Worm (Caenorhabditis elegans) whole organism, L1 larva: ENCODE measurements around the gene ttn-1.
A peak's percentile ranks its signal among the peaks of the same experiment; 100 is the strongest.

Experiments used
- aha-1 ChIP-seq: fragments of 150-350 bp; optimal IDR thresholded peaks from 2 replicates; lab custom pipeline; 2014; ENCODE audit warnings: missing biosample characterization, missing genetic modification characterization
- aly-2 ChIP-seq: fragments of 150-350 bp; optimal IDR thresholded peaks from 2 replicates; lab custom pipeline; 2014; ENCODE audit warnings: missing biosample characterization, missing genetic modification characterization
- ceh-82 ChIP-seq, 3 experiments: fragments of 150-350 bp in 1 of 3; sonication (generic microtip) in 2 of 3; optimal IDR thresholded peaks; 2 replicates each; lab custom pipeline; 2014 to 2017; ENCODE audit warnings: missing biosample characterization in 3 of 3, missing genetic modification characterization in 3 of 3
- dpl-1 ChIP-seq, 3 experiments: fragments of 150-350 bp in 2 of 3; sonication (generic microtip) in 1 of 3; optimal IDR thresholded peaks; 2 replicates each; lab custom pipeline; 2014 to 2017; ENCODE audit warnings: missing biosample characterization in 3 of 3, missing genetic modification characterization in 3 of 3, missing genetic modification reagents in 3 of 3
- efl-1 ChIP-seq, 4 experiments: fragments of 150-350 bp; optimal IDR thresholded peaks in 3 of 4; peaks in 1 of 4; 1 replicate in 1 of 4; 2 replicates in 3 of 4; lab custom pipeline; 2014; ENCODE audit warnings: missing biosample characterization in 2 of 4, missing genetic modification characterization in 2 of 4, missing genetic modification reagents in 2 of 4
- egl-27 ChIP-seq, 2 experiments: fragments of 150-350 bp in 1 of 2; sonication (generic microtip); optimal IDR thresholded peaks; 3 replicates each; lab custom pipeline; 2017 to 2018; ENCODE audit warnings: missing biosample characterization in 2 of 2, missing genetic modification characterization in 2 of 2, missing genetic modification reagents in 2 of 2
- elt-3 ChIP-seq, 6 experiments: fragments of 150-350 bp in 1 of 6; sonication (generic microtip); optimal IDR thresholded peaks; 2 replicates each; lab custom pipeline; 2017 to 2018; ENCODE audit warnings: missing biosample characterization in 6 of 6, missing genetic modification characterization in 6 of 6, inconsistent platforms in 1 of 6
- fkh-10 ChIP-seq: sonication (generic microtip); optimal IDR thresholded peaks from 2 replicates; lab custom pipeline; 2017; ENCODE audit warnings: missing biosample characterization, missing genetic modification reagents, missing genetic modification characterization
- jun-1 ChIP-seq: fragments of 150-350 bp; optimal IDR thresholded peaks from 2 replicates; lab custom pipeline; 2014; ENCODE audit warnings: missing biosample characterization, missing genetic modification reagents, missing genetic modification characterization
- lsy-2 ChIP-seq, 2 experiments: fragments of 150-350 bp; optimal IDR thresholded peaks; 2 replicates each; lab custom pipeline; 2014; ENCODE audit warnings: missing biosample characterization in 2 of 2, missing genetic modification characterization in 2 of 2
- nhr-77 ChIP-seq: fragments of 150-350 bp; optimal IDR thresholded peaks from 2 replicates; lab custom pipeline; 2014; ENCODE audit warnings: missing biosample characterization, missing genetic modification characterization
- nhr-85 ChIP-seq: sonication (generic microtip); peaks from one replicate; lab custom pipeline; 2016; ENCODE audit warnings: missing genetic modification characterization, inconsistent platforms, missing compliant biosample characterization
- snpc-4 ChIP-seq: fragments of 150-350 bp; optimal IDR thresholded peaks from 2 replicates; lab custom pipeline; 2014; ENCODE audit warnings: missing biosample characterization, missing genetic modification characterization
- unc-62 ChIP-seq: fragments of 150-350 bp; optimal IDR thresholded peaks from 2 replicates; lab custom pipeline; 2014; ENCODE audit warnings: missing biosample characterization, missing genetic modification reagents, missing genetic modification characterization

- TF ChIP-seq aha-1 (tag; lab: Kevin White, UChicago), result no peak
- no peak for TF ChIP-seq elt-3 (tag; optimal IDR thresholded peaks at IDR 0.05; lab: Kevin White, UChicago)
- TF ChIP-seq ceh-82 (tag; optimal IDR thresholded peaks at IDR 0.05; lab: Kevin White, UChicago), result no peak
- TF ChIP-seq aly-2 (tag; lab: Kevin White, UChicago), result no peak
- no peak for TF ChIP-seq snpc-4
- TF ChIP-seq efl-1 (optimal IDR thresholded peaks at IDR 0.05; lab: Kevin White, UChicago), result no peak
- TF ChIP-seq efl-1 (GFP tag; optimal IDR thresholded peaks at IDR 0.05 in 1 of 2; lab: Kevin White, UChicago), result peak in 1 of 2 experiments; percentile 49
- no peak for TF ChIP-seq nhr-77
- TF ChIP-seq egl-27 (tag; optimal IDR thresholded peaks at IDR 0.05; lab: Kevin White, UChicago), result no peak
- TF ChIP-seq jun-1 (tag; lab: Kevin White, UChicago), result no peak
- no peak for TF ChIP-seq nhr-85 (tag; lab: Kevin White, UChicago)
- no peak for TF ChIP-seq unc-62 (GFP tag; lab: Kevin White, UChicago)
- TF ChIP-seq lsy-2 (tag; optimal IDR thresholded peaks at IDR 0.05; lab: Kevin White, UChicago), result no peak
- no peak for TF ChIP-seq dpl-1 (GFP tag; optimal IDR thresholded peaks at IDR 0.05; lab: Kevin White, UChicago)
- TF ChIP-seq fkh-10 (GFP tag; lab: Kevin White, UChicago), result no peak
These were observed 74.1 kb downstream of the ttn-1 start for ce11 chrV:6128355-6128754.
